Fruit fly (Drosophila melanogaster): ENCODE data around the gene CG4658.

Gene CG4658

DNA sequence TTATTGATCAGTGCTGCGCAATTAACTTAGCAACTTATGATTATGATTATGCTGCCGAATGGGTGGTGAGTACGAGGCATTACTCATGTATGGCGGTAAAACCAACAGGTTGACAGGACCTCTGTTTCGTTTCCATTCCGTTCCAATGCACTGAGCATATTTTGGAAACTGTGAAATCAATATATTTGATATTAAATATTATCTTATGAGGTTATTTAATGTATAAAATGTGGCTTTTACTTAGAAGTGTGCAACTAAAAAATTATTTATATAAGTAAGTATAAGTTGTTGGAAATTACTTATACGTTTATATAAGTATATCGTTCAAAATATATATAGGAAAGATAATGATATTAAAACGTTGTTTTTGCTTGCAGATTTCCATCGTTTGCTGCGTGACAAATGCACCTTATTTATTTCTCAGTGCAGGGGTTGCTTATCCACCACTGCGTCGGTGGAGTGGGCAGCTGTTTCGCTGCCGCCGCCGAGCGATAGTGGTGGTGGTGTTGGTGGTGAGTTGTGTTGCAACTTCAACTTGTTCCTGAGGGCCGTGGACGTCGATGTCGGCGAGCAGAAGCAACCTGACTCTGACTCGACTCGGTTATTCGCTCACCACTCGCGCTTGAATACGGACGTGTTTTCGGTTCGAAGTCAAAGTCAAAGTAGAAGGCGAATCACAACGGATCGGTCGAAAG lies 27.3 kb downstream of the CG4658 start, which contains the start of gene bib (continued):
- TF ChIP-seq achi (GFP tag; optimal IDR thresholded peaks at IDR 0.05), result peak; percentile 91
- peak; percentile 90 for TF ChIP-seq acj6 (GFP tag; optimal IDR thresholded peaks at IDR 0.05)
- TF ChIP-seq net (GFP tag; optimal IDR thresholded peaks at IDR 0.05), result peak; percentile 90
- peak; percentile 90 for TF ChIP-seq CG6808 (GFP tag; optimal IDR thresholded peaks at IDR 0.05)
- TF ChIP-seq Eip75B (GFP tag; optimal IDR thresholded peaks at IDR 0.05), result peak; percentile 81
- peak; percentile 59 for TF ChIP-seq CG31627 (GFP tag; optimal IDR thresholded peaks at IDR 0.05)
- peak; percentile 85 for TF ChIP-seq Met (GFP tag; optimal IDR thresholded peaks at IDR 0.05)
- peak; percentile 82 for TF ChIP-seq pdm3 (GFP tag; optimal IDR thresholded peaks at IDR 0.05)
- TF ChIP-seq CG11294 (GFP tag; IDR thresholded peaks at IDR 0.05), result peak; percentile 54; the same call in 1 of the 2 replicates
- TF ChIP-seq vri (GFP tag; optimal IDR thresholded peaks at IDR 0.05), result peak; percentile 79
- TF ChIP-seq CG16779 (tag; optimal IDR thresholded peaks at IDR 0.05), result peak; percentile 82
- peak; percentile 79 for TF ChIP-seq CG6854 (GFP tag; optimal IDR thresholded peaks at IDR 0.05)
- peak; percentile 90 for TF ChIP-seq CG10669 (GFP tag; optimal IDR thresholded peaks at IDR 0.05)
- peak; percentile 86 for TF ChIP-seq CG9139 (GFP tag; optimal IDR thresholded peaks at IDR 0.05)
- peak; percentile 93 for TF ChIP-seq Ets96B (tag; optimal IDR thresholded peaks at IDR 0.05)
- peak; percentile 93 for TF ChIP-seq CG3919 (GFP tag; optimal IDR thresholded peaks at IDR 0.05)
- peak; percentile 80 for TF ChIP-seq Smox (GFP tag; optimal IDR thresholded peaks at IDR 0.05)
- peak; percentile 67 for TF ChIP-seq Sox15 (GFP tag; optimal IDR thresholded peaks at IDR 0.05)
- peak; percentile 65 for TF ChIP-seq fd85E (GFP tag; optimal IDR thresholded peaks at IDR 0.05)

DNA sequence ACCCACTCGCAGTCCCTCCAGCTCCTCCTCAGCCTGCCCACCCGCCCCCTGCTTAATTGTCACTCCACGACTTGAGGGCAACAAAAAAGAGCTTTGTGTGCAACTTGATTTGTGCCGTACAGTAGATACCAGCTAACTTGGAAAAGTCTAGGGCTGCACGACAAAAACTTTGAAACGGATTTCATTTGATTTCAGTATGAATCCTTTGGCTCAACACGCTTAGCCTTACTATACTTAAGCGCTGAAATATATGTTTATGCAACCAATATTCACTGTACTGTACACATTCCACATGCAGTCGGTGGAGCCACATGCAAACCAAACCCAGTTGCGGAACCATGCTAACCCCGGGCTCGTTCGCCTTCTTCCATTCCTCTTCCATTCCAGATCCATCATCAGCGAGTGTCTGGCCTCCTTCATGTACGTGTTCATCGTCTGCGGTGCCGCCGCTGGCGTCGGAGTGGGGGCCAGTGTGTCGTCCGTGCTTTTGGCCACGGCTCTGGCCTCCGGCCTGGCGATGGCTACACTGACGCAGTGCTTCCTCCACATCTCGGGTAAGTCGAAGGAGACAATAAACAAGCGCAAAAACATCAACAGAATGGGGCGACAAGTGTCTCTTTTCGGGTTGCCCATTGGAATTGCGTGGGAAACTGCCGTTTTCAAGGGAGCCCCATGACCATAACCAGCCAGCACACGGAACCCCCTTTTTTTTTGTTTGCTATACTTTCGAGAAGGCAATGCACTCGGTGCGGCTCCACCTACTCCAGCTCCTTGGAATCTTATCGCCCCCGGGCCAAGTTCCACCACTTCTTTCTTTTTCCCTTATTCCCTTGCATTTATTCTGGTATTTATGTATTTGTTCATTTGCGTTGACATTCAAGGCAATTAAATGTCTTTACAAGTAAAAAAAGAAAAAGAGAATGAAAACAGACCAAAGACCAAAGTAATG lies 29.7 kb downstream of the CG4658 start:
- TF ChIP-seq Blimp-1 (GFP tag; optimal IDR thresholded peaks at IDR 0.05) (peak; percentile 78), CG11902 (GFP tag; optimal IDR thresholded peaks at IDR 0.05) (peak; percentile 90), CG1621 (tag; optimal IDR thresholded peaks at IDR 0.05) (peak; percentile 93), CG10631 (GFP tag; optimal IDR thresholded peaks at IDR 0.05) (peak; percentile 94), CG34406 (GFP tag; optimal IDR thresholded peaks at IDR 0.05) (peak; percentile 91), Gug (GFP tag; IDR thresholded peaks at IDR 0.05) (peak; percentile 88), vri (GFP tag; optimal IDR thresholded peaks at IDR 0.05) (peak; percentile 75), dac (GFP tag; optimal IDR thresholded peaks at IDR 0.05) (peak; percentile 49), Met (GFP tag; optimal IDR thresholded peaks at IDR 0.05) (peak; percentile 95), CG15336 (GFP tag; IDR thresholded peaks at IDR 0.05) (peak; percentile 91), Sox102F (GFP tag; optimal IDR thresholded peaks at IDR 0.05) (peak; percentile 94), CG11762 (GFP tag; optimal IDR thresholded peaks at IDR 0.05; ENCODE audit: insufficient read depth) (peak; percentile 80), CG6808 (GFP tag; optimal IDR thresholded peaks at IDR 0.05) (peak; percentile 92), CG8119 (GFP tag; IDR thresholded peaks at IDR 0.05) (peak; percentile 90), CG10669 (GFP tag; optimal IDR thresholded peaks at IDR 0.05) (peak; percentile 94), Ets21C (GFP tag; optimal IDR thresholded peaks at IDR 0.05) (peak; percentile 88), Eip75B (GFP tag; optimal IDR thresholded peaks at IDR 0.05) (peak; percentile 83), achi (GFP tag; optimal IDR thresholded peaks at IDR 0.05) (peak; percentile 92), spab (GFP tag; optimal IDR thresholded peaks at IDR 0.05) (peak; percentile 93), CG6854 (GFP tag; optimal IDR thresholded peaks at IDR 0.05) (peak; percentile 88), topi (GFP tag; optimal IDR thresholded peaks at IDR 0.05) (peak; percentile 92), ss (GFP tag; optimal IDR thresholded peaks at IDR 0.05) (peak; percentile 92 to 94), fd85E (GFP tag; optimal IDR thresholded peaks at IDR 0.05) (peak; percentile 84), Hr39 (GFP tag; optimal IDR thresholded peaks at IDR 0.05) (peak; percentile 93), fkh (GFP tag; optimal IDR thresholded peaks at IDR 0.05) (no peak), CG32006 (GFP tag; optimal IDR thresholded peaks at IDR 0.05) (peak; percentile 88), CG8319 (GFP tag; optimal IDR thresholded peaks at IDR 0.05) (peak; percentile 85), Eip93F (GFP tag; optimal IDR thresholded peaks at IDR 0.05) (peak; percentile 87), fd59A (GFP tag; optimal IDR thresholded peaks at IDR 0.05) (peak; percentile 91), Smox (GFP tag; optimal IDR thresholded peaks at IDR 0.05) (peak; percentile 89), Eip78C (GFP tag) (peak; percentile 97), pdm3 (GFP tag; optimal IDR thresholded peaks at IDR 0.05) (peak; percentile 89), CG9139 (GFP tag; optimal IDR thresholded peaks at IDR 0.05) (peak; percentile 90), Sox15 (GFP tag; optimal IDR thresholded peaks at IDR 0.05) (peak; percentile 80), CG16779 (tag; optimal IDR thresholded peaks at IDR 0.05) (peak; percentile 72), Sox14 (GFP tag; optimal IDR thresholded peaks at IDR 0.05) (peak; percentile 94), lz (GFP tag; optimal IDR thresholded peaks at IDR 0.05) (peak; percentile 81), Hr38 (GFP tag; optimal IDR thresholded peaks at IDR 0.05) (no peak)
